Worm (Caenorhabditis elegans): Measurements from ENCODE around the gene dhc-3.
"Not testable (repeated sequence)": the region's sequence is repeated elsewhere in the genome, so short reads cannot be mapped to it uniquely, and the experiment has no call there.

Gene dhc-3

DNA sequence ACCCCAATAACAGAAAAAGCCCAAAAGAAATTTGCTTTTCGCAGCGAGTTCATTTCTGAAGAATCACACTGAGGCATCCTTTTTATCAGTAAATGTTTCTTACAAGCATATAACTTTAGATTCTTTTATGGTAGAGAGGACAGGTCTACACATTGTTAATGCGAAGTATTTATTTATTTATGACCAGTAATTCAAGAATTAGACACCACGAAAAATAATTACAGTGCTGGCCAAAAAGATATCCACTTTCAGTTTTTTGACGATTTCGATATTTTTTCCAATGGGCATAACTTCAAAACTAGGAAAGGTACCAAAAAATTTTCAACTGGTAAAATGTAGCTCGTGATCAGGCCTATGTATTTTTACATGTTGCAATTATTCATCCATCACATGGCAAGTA lies 4.0 kb upstream of the dhc-3 start, which contains the start of gene clec-225:
Gene clec-225 (minus strand): TSS at position 101 of the 400 bp plus-strand sequence.
- TF ChIP-seq hmg-4 (GFP tag; optimal IDR thresholded peaks at IDR 0.05); ceh-36 (tag; optimal IDR thresholded peaks at IDR 0.05); ama-1 (optimal IDR thresholded peaks at IDR 0.05): not testable (repeated sequence)

DNA sequence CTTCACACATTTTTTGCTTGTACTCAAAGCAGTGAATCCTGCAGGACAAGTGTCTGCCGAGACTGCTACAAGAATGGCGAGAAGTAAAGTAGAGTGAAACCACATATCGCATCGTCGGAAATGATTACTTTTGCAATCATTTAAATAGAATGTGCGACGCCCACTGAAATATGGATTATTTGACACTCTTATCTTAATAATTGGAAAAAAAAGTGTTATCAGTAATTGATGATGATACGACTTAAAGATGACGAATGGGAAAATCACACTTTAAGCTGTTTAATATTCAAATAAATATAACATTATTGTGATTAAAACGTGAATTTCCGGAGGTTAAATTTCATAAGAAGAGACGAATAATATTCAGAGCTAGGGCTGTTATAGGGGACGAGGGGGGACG lies 826 bp upstream of the dhc-3 start, which contains the start of gene clec-41:
Gene clec-41 (minus strand): TSS at position 147 of the 400 bp plus-strand sequence.
- TF ChIP-seq hnd-1 (tag; optimal IDR thresholded peaks at IDR 0.05) = no peak
- no peak for TF ChIP-seq scrt-1 (GFP tag; IDR thresholded peaks at IDR 0.05)
- TF ChIP-seq tbx-11 (GFP tag; IDR thresholded peaks at IDR 0.05) = no peak
- TF ChIP-seq hmbx-1 (tag; optimal IDR thresholded peaks at IDR 0.05) = no peak
- no peak for TF ChIP-seq F13C5.2 (tag; optimal IDR thresholded peaks at IDR 0.05)
- TF ChIP-seq aly-1 (tag; optimal IDR thresholded peaks at IDR 0.05) = no peak
- TF ChIP-seq ceh-36 (tag; optimal IDR thresholded peaks at IDR 0.05) = no peak
- no peak for TF ChIP-seq ets-7 (tag; optimal IDR thresholded peaks at IDR 0.05)
- TF ChIP-seq B0310.2 (tag; optimal IDR thresholded peaks at IDR 0.05) = no peak
- TF ChIP-seq ama-1 (optimal IDR thresholded peaks at IDR 0.05) = no peak
- no peak for TF ChIP-seq ceh-13 (GFP tag; optimal IDR thresholded peaks at IDR 0.05)
- no peak for TF ChIP-seq hmg-4 (GFP tag; optimal IDR thresholded peaks at IDR 0.05)
- no peak for TF ChIP-seq tra-4 (tag; optimal IDR thresholded peaks at IDR 0.05)

DNA sequence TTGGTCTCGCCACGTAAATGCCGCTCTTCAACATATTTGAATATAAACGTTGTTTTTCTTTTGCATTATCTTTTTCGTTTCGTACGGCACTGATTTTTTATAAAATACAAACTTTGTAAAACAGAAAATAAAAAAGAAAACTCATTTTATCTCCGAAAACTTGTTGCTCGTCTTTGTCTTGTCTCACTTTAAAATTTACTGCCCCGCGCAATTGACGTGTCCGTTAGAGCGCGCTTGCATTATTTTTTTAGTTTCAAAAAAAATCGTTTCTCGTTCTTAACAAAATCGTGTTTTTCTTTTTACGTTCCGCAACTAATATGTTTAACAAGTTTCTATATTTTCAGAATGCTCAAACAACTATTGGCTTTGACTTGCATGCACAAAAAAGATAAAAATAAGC lies 13.8 kb downstream of the dhc-3 start, which contains the start of gene noca-1:
Gene noca-1 (plus strand): TSS at position 345 of the 400 bp plus-strand sequence.
- TF ChIP-seq ama-1 (optimal IDR thresholded peaks at IDR 0.05) (no peak), hnd-1 (tag; optimal IDR thresholded peaks at IDR 0.05) (no peak), aly-1 (tag; optimal IDR thresholded peaks at IDR 0.05) (no peak), ceh-36 (tag; optimal IDR thresholded peaks at IDR 0.05) (no peak), hmbx-1 (tag; optimal IDR thresholded peaks at IDR 0.05) (no peak), tbx-11 (GFP tag; IDR thresholded peaks at IDR 0.05) (no peak), F13C5.2 (tag; optimal IDR thresholded peaks at IDR 0.05) (no peak), hmg-4 (GFP tag; optimal IDR thresholded peaks at IDR 0.05) (no peak), scrt-1 (GFP tag; IDR thresholded peaks at IDR 0.05) (no peak), pes-1 (GFP tag; IDR thresholded peaks at IDR 0.05) (no peak), tbx-37 (GFP tag; conservative IDR thresholded peaks at IDR 0.05) (no peak), ceh-13 (GFP tag; optimal IDR thresholded peaks at IDR 0.05) (no peak), flt-1 (GFP tag; IDR thresholded peaks at IDR 0.05) (no peak), ets-7 (tag; optimal IDR thresholded peaks at IDR 0.05) (no peak), tra-4 (tag; optimal IDR thresholded peaks at IDR 0.05) (no peak), B0310.2 (tag; optimal IDR thresholded peaks at IDR 0.05) (no peak), sea-1 (GFP tag; conservative IDR thresholded peaks at IDR 0.05) (no peak)

DNA sequence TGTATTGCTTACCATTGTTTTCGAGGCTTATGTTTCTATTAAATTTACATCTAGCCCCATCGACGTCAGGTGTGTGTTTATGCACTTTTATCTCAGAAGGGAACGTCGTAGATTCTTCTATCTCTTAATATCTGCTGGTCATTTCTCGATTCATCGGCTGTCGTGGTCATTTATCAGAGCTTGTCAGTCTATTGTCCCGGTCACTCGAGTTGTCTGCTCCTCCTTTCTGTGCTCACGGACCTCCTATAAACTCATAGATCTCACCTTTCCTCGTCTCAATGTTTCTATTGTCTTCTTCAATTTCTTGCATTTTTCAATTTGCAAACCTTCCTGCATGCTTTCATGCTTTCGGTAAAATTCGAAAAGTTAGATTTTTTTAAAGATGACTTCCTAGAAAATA lies 15.4 kb downstream of the dhc-3 start:
- TF ChIP-seq tbx-11 (GFP tag; IDR thresholded peaks at IDR 0.05) (no peak), aly-1 (tag; optimal IDR thresholded peaks at IDR 0.05) (no peak), scrt-1 (GFP tag; IDR thresholded peaks at IDR 0.05) (no peak), ceh-36 (tag; optimal IDR thresholded peaks at IDR 0.05) (no peak), ets-7 (tag; optimal IDR thresholded peaks at IDR 0.05) (no peak), hmg-4 (GFP tag; optimal IDR thresholded peaks at IDR 0.05) (no peak), B0310.2 (tag; optimal IDR thresholded peaks at IDR 0.05) (no peak), sea-1 (GFP tag; conservative IDR thresholded peaks at IDR 0.05) (no peak), ceh-13 (GFP tag; optimal IDR thresholded peaks at IDR 0.05) (no peak), flt-1 (GFP tag; IDR thresholded peaks at IDR 0.05) (no peak), hmbx-1 (tag; optimal IDR thresholded peaks at IDR 0.05) (no peak), tbx-37 (GFP tag; conservative IDR thresholded peaks at IDR 0.05) (no peak), F13C5.2 (tag; optimal IDR thresholded peaks at IDR 0.05) (no peak), hnd-1 (tag; optimal IDR thresholded peaks at IDR 0.05) (no peak), tra-4 (tag; optimal IDR thresholded peaks at IDR 0.05) (no peak), pes-1 (GFP tag; IDR thresholded peaks at IDR 0.05) (no peak), ama-1 (optimal IDR thresholded peaks at IDR 0.05) (no peak)

DNA sequence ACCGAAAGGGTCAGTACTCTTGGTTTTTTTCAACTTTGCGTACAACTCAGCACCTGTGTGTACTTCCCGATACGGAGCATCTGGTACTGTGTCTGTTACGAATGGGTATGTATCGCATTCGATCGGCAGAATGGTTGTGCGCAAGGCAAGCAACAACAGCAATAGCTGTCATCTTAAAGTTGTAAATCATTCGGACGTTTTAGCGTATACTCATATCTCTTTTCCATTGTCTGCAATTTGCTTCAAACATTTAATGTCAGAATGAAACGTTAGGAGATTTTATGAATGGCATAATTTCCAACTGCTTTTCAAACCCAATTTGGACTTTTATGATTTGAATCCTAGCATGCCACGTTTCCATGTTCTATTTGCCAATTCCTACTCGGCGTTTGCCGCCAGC lies 18.3 kb downstream of the dhc-3 start:
- TF ChIP-seq flt-1 (GFP tag; IDR thresholded peaks at IDR 0.05) (no peak), B0310.2 (tag; optimal IDR thresholded peaks at IDR 0.05) (no peak), hmg-4 (GFP tag; optimal IDR thresholded peaks at IDR 0.05) (no peak), scrt-1 (GFP tag; IDR thresholded peaks at IDR 0.05) (no peak), F13C5.2 (tag; optimal IDR thresholded peaks at IDR 0.05) (no peak)

DNA sequence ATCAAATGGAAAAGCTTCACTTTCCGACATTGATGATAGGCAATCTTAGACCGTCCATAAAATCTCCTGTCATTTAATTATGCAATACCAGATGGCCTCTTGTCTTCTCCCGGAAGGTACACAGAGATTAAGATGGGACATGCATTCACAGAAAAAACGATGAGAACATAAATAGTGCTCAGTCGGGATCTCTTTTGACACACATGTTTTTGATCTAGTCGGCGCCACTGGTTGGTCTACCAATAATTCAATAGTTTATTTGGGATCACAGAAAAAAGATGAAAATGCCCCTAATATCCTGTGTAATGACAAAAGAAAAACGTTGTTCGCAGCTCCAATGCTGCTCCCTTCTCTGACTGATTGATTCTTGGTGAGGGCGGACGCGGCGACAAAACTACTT lies 22.3 kb downstream of the dhc-3 start:
- TF ChIP-seq ceh-13 (GFP tag; optimal IDR thresholded peaks at IDR 0.05) = no peak

DNA sequence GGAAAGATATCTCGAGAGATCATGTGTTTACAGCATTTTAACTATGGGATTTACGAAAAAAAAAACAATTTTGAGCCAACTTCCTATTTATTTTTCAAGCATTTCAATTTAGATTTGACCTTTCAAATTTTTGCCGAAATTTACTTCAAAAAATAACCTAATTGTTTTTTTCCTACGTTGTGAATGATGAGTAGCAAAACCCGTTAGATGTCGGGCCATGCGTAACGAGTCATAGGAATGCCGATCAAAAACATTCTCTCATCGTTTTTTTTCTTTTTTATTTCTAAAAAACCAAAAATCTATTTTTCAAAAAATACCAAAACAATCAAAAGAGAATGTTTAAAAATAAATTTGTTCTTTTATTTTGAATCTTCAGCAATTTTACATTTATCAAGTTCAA lies 24.1 kb downstream of the dhc-3 start:
- TF ChIP-seq flt-1 (GFP tag; IDR thresholded peaks at IDR 0.05) (no peak), pes-1 (GFP tag; IDR thresholded peaks at IDR 0.05) (no peak), sea-1 (GFP tag; conservative IDR thresholded peaks at IDR 0.05) (no peak), hmg-4 (GFP tag; optimal IDR thresholded peaks at IDR 0.05) (no peak), scrt-1 (GFP tag; IDR thresholded peaks at IDR 0.05) (no peak), F13C5.2 (tag; optimal IDR thresholded peaks at IDR 0.05) (no peak), aly-1 (tag; optimal IDR thresholded peaks at IDR 0.05) (no peak), ama-1 (optimal IDR thresholded peaks at IDR 0.05) (no peak)

DNA sequence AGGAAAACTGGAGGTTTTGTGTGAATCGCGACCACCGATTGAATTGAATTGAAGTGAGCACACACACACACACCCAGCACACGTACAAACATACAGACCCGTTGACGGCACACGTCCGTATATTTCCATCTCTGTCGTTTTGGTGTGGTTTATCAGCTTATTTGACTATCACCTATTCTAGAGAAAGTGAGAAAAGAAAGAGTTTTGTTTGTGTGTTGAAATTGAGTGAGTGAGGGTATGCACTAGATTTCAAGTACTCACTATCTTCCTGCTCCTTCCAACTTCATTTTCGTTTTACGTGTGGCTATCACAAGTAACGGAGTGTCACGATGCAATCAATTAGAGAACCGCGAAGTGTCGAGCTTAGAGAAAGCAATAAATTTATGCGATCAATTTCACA lies 25.1 kb downstream of the dhc-3 start:
- no peak for TF ChIP-seq ets-7 (tag; optimal IDR thresholded peaks at IDR 0.05)
- no peak for TF ChIP-seq aly-1 (tag; optimal IDR thresholded peaks at IDR 0.05)
- TF ChIP-seq flt-1 (GFP tag; IDR thresholded peaks at IDR 0.05) = no peak

DNA sequence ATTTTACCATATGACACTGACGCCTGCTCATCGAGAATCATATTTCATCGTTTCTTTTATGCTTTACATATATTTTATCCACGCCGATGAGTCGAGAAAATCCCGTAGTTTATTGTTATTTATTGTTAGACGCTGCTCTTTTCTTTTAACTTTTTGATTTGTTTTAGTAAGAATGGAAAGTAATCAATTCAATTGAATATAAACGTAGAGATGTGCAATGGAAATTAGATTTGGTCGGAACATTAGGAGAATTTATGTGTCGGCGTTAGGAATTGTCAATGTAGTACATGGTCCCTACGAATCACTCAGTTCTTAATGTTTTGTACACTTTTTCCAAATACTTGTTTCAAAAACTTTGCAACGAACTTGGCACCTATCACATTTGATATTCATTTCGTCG lies 26.5 kb downstream of the dhc-3 start:
- TF ChIP-seq tbx-11 (GFP tag; IDR thresholded peaks at IDR 0.05) (no peak), tbx-37 (GFP tag; conservative IDR thresholded peaks at IDR 0.05) (no peak), ceh-36 (tag; optimal IDR thresholded peaks at IDR 0.05) (no peak), flt-1 (GFP tag; IDR thresholded peaks at IDR 0.05) (no peak), ceh-13 (GFP tag; optimal IDR thresholded peaks at IDR 0.05) (no peak), scrt-1 (GFP tag; IDR thresholded peaks at IDR 0.05) (no peak), hmg-4 (GFP tag; optimal IDR thresholded peaks at IDR 0.05) (no peak), pes-1 (GFP tag; IDR thresholded peaks at IDR 0.05) (no peak), hmbx-1 (tag; optimal IDR thresholded peaks at IDR 0.05) (no peak)

All from whole organism, early embryonic.